Fruit fly (Drosophila melanogaster) whole organism, adult: Measurements from ENCODE around the gene CG3448.

Experiments
- CG11617 ChIP-seq: fragments of 200-800 bp; sonication (Bioruptor generic); optimal IDR thresholded peaks from 2 replicates; lab custom pipeline; 2017; ENCODE audit warnings: mild to moderate bottlenecking, missing biosample characterization, missing genetic modification reagents, missing genetic modification characterization
- CG12768 ChIP-seq: fragments of 200-800 bp; sonication (Bioruptor generic); optimal IDR thresholded peaks from 2 replicates; lab custom pipeline; 2017; ENCODE audit warnings: missing biosample characterization, missing genetic modification characterization, mild to moderate bottlenecking, moderate library complexity, missing genetic modification reagents
- CG14711 ChIP-seq: fragments of 200-800 bp; sonication (Bioruptor generic); optimal IDR thresholded peaks from 2 replicates; lab custom pipeline; 2018; ENCODE audit warnings: missing biosample characterization, mild to moderate bottlenecking, missing genetic modification characterization, moderate library complexity
- CG1620 ChIP-seq: fragments of 200-800 bp; sonication (Bioruptor generic); optimal IDR thresholded peaks from 2 replicates; lab custom pipeline; 2016; ENCODE audit warnings: missing biosample characterization, missing genetic modification characterization
- CG33017 ChIP-seq: fragments of 200-800 bp; sonication (Bioruptor generic); optimal IDR thresholded peaks from 2 replicates; lab custom pipeline; 2018; ENCODE audit warnings: missing biosample characterization, mild to moderate bottlenecking, missing genetic modification characterization, moderate library complexity
- CG5204 ChIP-seq: fragments of 200-800 bp; sonication (Bioruptor generic); optimal IDR thresholded peaks from 2 replicates; lab custom pipeline; 2016; ENCODE audit warnings: missing biosample characterization, missing genetic modification characterization
- CG7045 ChIP-seq: fragments of 200-800 bp; sonication (Bioruptor generic); optimal IDR thresholded peaks from 2 replicates; lab custom pipeline; 2017; ENCODE audit warnings: missing biosample characterization, mild to moderate bottlenecking, missing genetic modification characterization
- CG7101 ChIP-seq: fragments of 200-800 bp; sonication (Bioruptor generic); optimal IDR thresholded peaks from 2 replicates; lab custom pipeline; 2018; ENCODE audit warnings: missing biosample characterization, mild to moderate bottlenecking, missing genetic modification characterization, moderate library complexity
- Clk ChIP-seq: fragments of 200-800 bp; sonication (Bioruptor generic); optimal IDR thresholded peaks from 2 replicates; lab custom pipeline; 2017; ENCODE audit warnings: missing biosample characterization, missing genetic modification characterization
- Crg-1 ChIP-seq: fragments of 200-800 bp; sonication (Bioruptor generic); optimal IDR thresholded peaks from 2 replicates; lab custom pipeline; 2016; ENCODE audit warnings: missing biosample characterization, missing genetic modification characterization
- Hr96 ChIP-seq: fragments of 200-800 bp; sonication (Bioruptor generic); optimal IDR thresholded peaks from 2 replicates; lab custom pipeline; 2016; ENCODE audit warnings: missing biosample characterization, missing genetic modification characterization
- Mnt ChIP-seq: fragments of 200-800 bp; sonication (Bioruptor generic); optimal IDR thresholded peaks from 2 replicates; lab custom pipeline; 2016; ENCODE audit warnings: missing biosample characterization, mild to moderate bottlenecking, missing genetic modification characterization
- bab1 ChIP-seq: fragments of 200-800 bp; sonication (Bioruptor generic); optimal IDR thresholded peaks from 3 replicates; lab custom pipeline; 2019; ENCODE audit warnings: missing biosample characterization, mild to moderate bottlenecking, missing genetic modification characterization, moderate library complexity
- cic ChIP-seq: fragments of 200-800 bp; sonication (Bioruptor generic); optimal IDR thresholded peaks from 2 replicates; lab custom pipeline; 2017; ENCODE audit warnings: missing biosample characterization, mild to moderate bottlenecking, missing genetic modification characterization, moderate library complexity
- cnc ChIP-seq, 2 experiments: fragments of >200 bp; optimal IDR thresholded peaks; 2 replicates each; lab custom pipeline; 2017
- kay ChIP-seq: fragments of 200-800 bp; sonication (Bioruptor generic); peaks from one replicate; lab custom pipeline; 2016; ENCODE audit warnings: missing biosample characterization, missing genetic modification characterization, borderline replicate concordance
- ovo ChIP-seq: fragments of 200-800 bp; sonication (Bioruptor generic); optimal IDR thresholded peaks from 2 replicates; lab custom pipeline; 2016; ENCODE audit warnings: missing biosample characterization, missing genetic modification characterization
- pad ChIP-seq: fragments of 200-800 bp; sonication (Bioruptor generic); optimal IDR thresholded peaks from 3 replicates; lab custom pipeline; 2017; ENCODE audit warnings: missing biosample characterization, missing genetic modification characterization, mild to moderate bottlenecking, moderate library complexity, missing genetic modification reagents
- tj ChIP-seq: fragments of 200-800 bp; sonication (Bioruptor generic); optimal IDR thresholded peaks from 3 replicates; lab custom pipeline; 2017; ENCODE audit warnings: missing biosample characterization, mild to moderate bottlenecking, missing genetic modification characterization, moderate library complexity
- toe ChIP-seq: fragments of 200-800 bp; sonication (Bioruptor generic); optimal IDR thresholded peaks from 2 replicates; lab custom pipeline; 2016; ENCODE audit warnings: missing biosample characterization, missing genetic modification characterization

Gene CG3448

DNA sequence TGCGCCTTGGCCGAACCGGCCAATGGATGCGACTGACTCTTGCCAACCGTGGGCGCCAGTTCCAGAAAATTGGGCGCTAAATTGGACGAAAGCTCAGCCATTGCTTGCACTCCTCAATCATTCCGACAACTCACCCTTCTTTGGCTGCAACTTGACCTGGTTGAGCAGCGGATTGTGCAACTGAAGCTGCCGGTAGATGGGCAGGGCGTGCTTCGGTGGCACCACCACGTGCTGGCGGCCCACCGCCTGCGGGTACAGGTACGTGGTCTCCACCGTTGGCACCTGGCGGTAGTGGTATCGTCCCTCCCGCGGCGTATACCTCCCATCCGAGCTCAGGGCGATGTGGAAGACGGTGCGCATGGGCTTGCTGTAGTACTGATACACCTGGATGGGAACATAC, 39.1 kb upstream of the CG3448 start:
- TF ChIP-seq cnc (optimal IDR thresholded peaks at IDR 0.05; lab: Kevin White, UChicago): no peak
- no peak for TF ChIP-seq CG7045 (GFP tag; lab: Kevin White, UChicago)
- no peak for TF ChIP-seq cic (GFP tag; lab: Kevin White, UChicago)
- no peak for TF ChIP-seq bab1
- TF ChIP-seq CG5204 (GFP tag; lab: Kevin White, UChicago): no peak

DNA sequence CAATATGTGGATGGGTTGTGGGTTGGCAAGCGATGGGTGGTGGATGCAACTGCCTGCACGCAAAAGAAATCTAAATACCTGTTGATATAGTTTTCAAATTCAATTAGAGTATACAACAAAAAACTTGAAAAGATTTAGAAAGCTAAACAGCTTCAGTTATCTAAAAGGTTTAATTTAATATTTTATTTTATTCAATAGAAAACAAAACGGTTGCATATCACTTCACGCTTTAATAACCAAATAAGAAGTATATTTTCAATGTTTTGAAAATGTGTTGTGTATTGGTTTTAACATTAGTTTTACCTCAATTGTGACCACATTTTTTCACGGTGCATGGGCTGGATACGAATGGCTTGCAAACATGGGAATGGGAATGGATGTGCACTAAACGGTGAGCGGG, 38.3 kb upstream of the CG3448 start:
- no peak for TF ChIP-seq CG7101 (tag; lab: Kevin White, UChicago)
- TF ChIP-seq Mnt (GFP tag; lab: Kevin White, UChicago): no peak
- TF ChIP-seq CG5204 (GFP tag; lab: Kevin White, UChicago): no peak
- no peak for TF ChIP-seq toe (GFP tag; lab: Kevin White, UChicago)
- no peak for TF ChIP-seq cnc (optimal IDR thresholded peaks at IDR 0.05; lab: Kevin White, UChicago)
- no peak for TF ChIP-seq bab1
- TF ChIP-seq CG14711 (tag; lab: Kevin White, UChicago): no peak
- TF ChIP-seq Hr96 (GFP tag; lab: Kevin White, UChicago): no peak
- no peak for TF ChIP-seq pad (GFP tag; lab: Kevin White, UChicago)
- no peak for TF ChIP-seq ovo
- TF ChIP-seq CG33017 (tag; lab: Kevin White, UChicago): no peak

DNA sequence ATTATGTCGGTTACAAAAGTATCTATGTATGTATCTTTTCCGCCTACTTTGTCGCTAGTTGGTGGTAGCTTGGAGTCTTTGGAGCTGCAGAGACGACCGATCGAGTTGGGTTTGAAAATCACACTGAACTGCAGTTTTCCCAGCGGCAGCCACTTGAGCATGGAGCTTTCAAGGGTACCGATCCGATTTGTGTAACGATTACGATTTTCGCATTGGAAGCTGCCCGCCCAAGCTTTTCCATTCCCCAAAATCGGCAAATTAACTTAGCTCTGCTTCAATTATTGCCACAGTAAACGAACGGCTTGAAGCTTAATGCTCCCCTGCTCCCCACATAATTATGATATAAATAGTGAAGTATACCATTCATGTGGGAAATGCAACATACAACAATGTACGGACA, 37.8 kb upstream of the CG3448 start, which contains the start of gene CG32036:
TSS of gene CG32036 (minus strand) at position 101 of the 400 bp plus-strand sequence.
- TF ChIP-seq Mnt (GFP tag; lab: Kevin White, UChicago): no peak
- no peak for TF ChIP-seq CG14711 (tag; lab: Kevin White, UChicago)

DNA sequence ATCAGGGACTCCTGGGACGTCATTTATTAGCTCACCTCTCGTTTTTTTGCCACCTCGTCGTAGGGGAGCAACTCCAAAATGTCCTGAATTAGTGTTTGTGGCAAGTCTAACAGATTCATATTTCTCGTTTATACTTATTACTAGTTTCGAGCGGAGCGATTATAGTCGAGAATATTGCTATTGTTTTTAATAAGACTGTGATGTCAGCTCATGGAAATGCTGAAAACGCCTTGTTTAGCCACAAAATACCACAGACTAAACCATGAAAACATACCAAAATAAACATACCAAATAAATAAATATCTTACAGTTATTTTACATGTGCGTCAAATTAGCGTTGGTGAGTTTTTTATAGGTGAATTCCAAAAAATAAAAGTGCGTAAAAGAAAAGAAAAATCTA, 36.2 kb upstream of the CG3448 start, which contains the start of gene pall:
TSS of gene pall (minus strand) at position 205 of the 400 bp plus-strand sequence.
- peak; percentile 12 for TF ChIP-seq CG7101 (tag; lab: Kevin White, UChicago)
- no peak for TF ChIP-seq CG14711 (tag; lab: Kevin White, UChicago)
- TF ChIP-seq CG33017 (tag; lab: Kevin White, UChicago): no peak
- no peak for TF ChIP-seq toe (GFP tag; lab: Kevin White, UChicago)
- no peak for TF ChIP-seq CG1620 (GFP tag; lab: Kevin White, UChicago)
- TF ChIP-seq bab1: peak; percentile 56
- no peak for TF ChIP-seq CG11617 (GFP tag; lab: Kevin White, UChicago)
- TF ChIP-seq Mnt (GFP tag; lab: Kevin White, UChicago): peak; percentile 10
- TF ChIP-seq ovo: no peak
- no peak for TF ChIP-seq pad (GFP tag; lab: Kevin White, UChicago)

DNA sequence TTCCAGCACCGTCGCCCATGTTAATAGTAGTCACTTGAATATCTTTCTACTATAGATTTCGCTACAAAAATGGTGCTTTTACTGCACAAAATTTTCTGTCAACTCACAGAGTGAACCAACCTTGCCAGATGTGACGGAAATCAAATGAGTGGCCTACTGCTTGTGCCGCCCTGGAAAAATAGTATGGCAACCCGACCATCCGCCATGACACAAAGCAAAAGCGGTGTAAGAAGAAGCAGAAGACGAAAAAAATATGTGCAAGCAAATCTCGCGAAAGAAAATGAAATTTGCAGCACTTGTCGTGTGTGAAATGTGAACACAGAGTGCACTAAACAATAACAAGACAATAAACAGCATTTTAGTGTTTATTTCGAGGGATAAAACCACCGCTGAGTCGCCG, 25.5 kb upstream of the CG3448 start, which contains the start of the genes Uch-L5 and Jarid2:
TSS of gene Uch-L5 (minus strand) at position 137 of the 400 bp plus-strand sequence.
TSS of gene Jarid2 (plus strand) at position 210 of the 400 bp plus-strand sequence.
- TF ChIP-seq CG33017 (tag; lab: Kevin White, UChicago) (peak; percentile 26), ovo (peak; percentile 47), Crg-1 (peak; percentile 45), CG14711 (tag; lab: Kevin White, UChicago) (peak; percentile 63), tj (GFP tag; lab: Kevin White, UChicago) (peak; percentile 70), bab1 (peak; percentile 84), kay (no peak), CG11617 (GFP tag; lab: Kevin White, UChicago) (peak; percentile 8), pad (GFP tag; lab: Kevin White, UChicago) (peak; percentile 37), CG7101 (tag; lab: Kevin White, UChicago) (peak; percentile 61), CG12768 (peak; percentile 12), Hr96 (GFP tag; lab: Kevin White, UChicago) (no peak), cnc (optimal IDR thresholded peaks at IDR 0.05; lab: Kevin White, UChicago) (peak; percentile 81 to 92), Clk (no peak), CG1620 (GFP tag; lab: Kevin White, UChicago) (peak; percentile 56), CG7045 (GFP tag; lab: Kevin White, UChicago) (peak; percentile 16), Mnt (GFP tag; lab: Kevin White, UChicago) (peak; percentile 69), CG5204 (GFP tag; lab: Kevin White, UChicago) (no peak), cic (GFP tag; lab: Kevin White, UChicago) (peak; percentile 34), toe (GFP tag; lab: Kevin White, UChicago) (no peak)

DNA sequence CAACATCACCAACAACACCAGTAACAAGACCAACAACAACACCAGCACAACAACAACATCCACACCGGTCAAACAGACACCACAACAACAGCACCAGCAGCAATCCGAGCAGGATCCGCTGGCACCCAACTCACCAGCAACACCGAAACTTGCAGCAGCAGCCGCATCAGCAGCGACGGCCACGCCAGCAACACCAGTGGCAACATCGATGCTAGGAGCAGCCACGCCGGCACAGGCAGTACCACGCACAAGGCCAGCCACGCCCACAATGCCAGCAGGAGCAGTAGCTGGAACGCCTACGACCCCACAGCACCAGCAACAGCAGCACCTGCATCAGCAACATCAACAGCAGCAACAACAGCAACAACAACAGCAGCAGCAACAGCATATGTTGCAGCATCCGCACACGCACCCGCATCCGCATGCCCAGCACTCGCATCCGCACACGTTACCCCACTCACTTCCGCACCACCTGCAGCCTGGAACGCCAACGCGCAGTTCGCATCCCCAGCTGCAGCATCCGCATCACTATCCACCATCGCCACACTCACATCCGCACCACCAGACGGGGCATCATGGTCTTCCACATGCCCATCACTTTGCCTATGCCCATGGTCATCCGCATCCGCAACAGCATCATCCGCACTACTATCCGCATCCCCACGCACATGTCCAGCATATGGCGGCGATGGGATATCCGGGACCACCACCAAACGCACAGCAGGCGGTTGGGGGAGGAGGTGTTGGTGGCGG, 20.0 kb upstream of the CG3448 start:
- no peak for TF ChIP-seq toe (GFP tag; lab: Kevin White, UChicago)
- TF ChIP-seq ovo: no peak
- TF ChIP-seq CG5204 (GFP tag; lab: Kevin White, UChicago): no peak
- TF ChIP-seq cnc (optimal IDR thresholded peaks at IDR 0.05; lab: Kevin White, UChicago): no peak
- no peak for TF ChIP-seq CG33017 (tag; lab: Kevin White, UChicago)
- TF ChIP-seq CG11617 (GFP tag; lab: Kevin White, UChicago): no peak
- no peak for TF ChIP-seq cic (GFP tag; lab: Kevin White, UChicago)
- TF ChIP-seq Crg-1: no peak
- no peak for TF ChIP-seq Mnt (GFP tag; lab: Kevin White, UChicago)
- no peak for TF ChIP-seq Clk
- no peak for TF ChIP-seq CG14711 (tag; lab: Kevin White, UChicago)
- TF ChIP-seq kay: no peak
